Worm (Caenorhabditis elegans): Measurements from ENCODE around the gene pals-37.

pals-37 gene

ce11 chrV:12455695-12456094, 14.4 kb upstream of the pals-37 start:
- TF ChIP-seq sea-1 (GFP tag; conservative IDR thresholded peaks at IDR 0.05) (no peak), hmg-4 (GFP tag; optimal IDR thresholded peaks at IDR 0.05) (no peak), tra-4 (tag; optimal IDR thresholded peaks at IDR 0.05) (no peak), tbx-11 (GFP tag; IDR thresholded peaks at IDR 0.05) (no peak), F13C5.2 (tag; optimal IDR thresholded peaks at IDR 0.05) (no peak), flt-1 (GFP tag; IDR thresholded peaks at IDR 0.05) (no peak), B0310.2 (tag; optimal IDR thresholded peaks at IDR 0.05) (no peak), ceh-13 (GFP tag; optimal IDR thresholded peaks at IDR 0.05) (no peak), ets-7 (tag; optimal IDR thresholded peaks at IDR 0.05) (no peak), aly-1 (tag; optimal IDR thresholded peaks at IDR 0.05) (no peak), tbx-37 (GFP tag; conservative IDR thresholded peaks at IDR 0.05) (no peak), hnd-1 (tag; optimal IDR thresholded peaks at IDR 0.05) (no peak), scrt-1 (GFP tag; IDR thresholded peaks at IDR 0.05) (no peak), ceh-36 (tag; optimal IDR thresholded peaks at IDR 0.05) (no peak), hmbx-1 (tag; optimal IDR thresholded peaks at IDR 0.05) (no peak)

- TF ChIP-seq scrt-1 (GFP tag; IDR thresholded peaks at IDR 0.05) (no peak), F13C5.2 (tag; optimal IDR thresholded peaks at IDR 0.05) (peak; percentile 17), aly-1 (tag; optimal IDR thresholded peaks at IDR 0.05) (no peak), B0310.2 (tag; optimal IDR thresholded peaks at IDR 0.05) (no peak), ceh-36 (tag; optimal IDR thresholded peaks at IDR 0.05) (no peak), tbx-37 (GFP tag; conservative IDR thresholded peaks at IDR 0.05) (no peak), pes-1 (GFP tag; IDR thresholded peaks at IDR 0.05) (no peak)
Observed at ce11 chrV:12450441-12450840, 9.1 kb upstream of the pals-37 start, which contains the start of gene F28C1.1. Gene F28C1.1, plus strand, starts transcription at chrV:12450805.

ce11 chrV:12449902-12450301, 8.6 kb upstream of the pals-37 start, which contains the start of gene C54D10.10:
Gene C54D10.10, minus strand, starts transcription at chrV:12450002.
- TF ChIP-seq hnd-1 (tag; optimal IDR thresholded peaks at IDR 0.05): no peak
- TF ChIP-seq tbx-11 (GFP tag; IDR thresholded peaks at IDR 0.05): no peak
- no peak for TF ChIP-seq ceh-36 (tag; optimal IDR thresholded peaks at IDR 0.05)
- TF ChIP-seq aly-1 (tag; optimal IDR thresholded peaks at IDR 0.05): no peak
- no peak for TF ChIP-seq B0310.2 (tag; optimal IDR thresholded peaks at IDR 0.05)
- no peak for TF ChIP-seq tbx-37 (GFP tag; conservative IDR thresholded peaks at IDR 0.05)

- no peak for TF ChIP-seq tra-4 (tag; optimal IDR thresholded peaks at IDR 0.05)
- no peak for TF ChIP-seq hnd-1 (tag; optimal IDR thresholded peaks at IDR 0.05)
- no peak for TF ChIP-seq ets-7 (tag; optimal IDR thresholded peaks at IDR 0.05)
- no peak for TF ChIP-seq F13C5.2 (tag; optimal IDR thresholded peaks at IDR 0.05)
- no peak for TF ChIP-seq tbx-11 (GFP tag; IDR thresholded peaks at IDR 0.05)
- no peak for TF ChIP-seq scrt-1 (GFP tag; IDR thresholded peaks at IDR 0.05)
- TF ChIP-seq hmbx-1 (tag; optimal IDR thresholded peaks at IDR 0.05): no peak
- TF ChIP-seq ama-1 (optimal IDR thresholded peaks at IDR 0.05): no peak
- no peak for TF ChIP-seq tbx-37 (GFP tag; conservative IDR thresholded peaks at IDR 0.05)
- no peak for TF ChIP-seq aly-1 (tag; optimal IDR thresholded peaks at IDR 0.05)
- TF ChIP-seq ceh-36 (tag; optimal IDR thresholded peaks at IDR 0.05): no peak
- TF ChIP-seq ceh-13 (GFP tag; optimal IDR thresholded peaks at IDR 0.05): no peak
- no peak for TF ChIP-seq hmg-4 (GFP tag; optimal IDR thresholded peaks at IDR 0.05)
- no peak for TF ChIP-seq flt-1 (GFP tag; IDR thresholded peaks at IDR 0.05)
- TF ChIP-seq B0310.2 (tag; optimal IDR thresholded peaks at IDR 0.05): no peak
- TF ChIP-seq pes-1 (GFP tag; IDR thresholded peaks at IDR 0.05): no peak
- no peak for TF ChIP-seq sea-1 (GFP tag; conservative IDR thresholded peaks at IDR 0.05)
Observed at ce11 chrV:12446895-12447294, 5.6 kb upstream of the pals-37 start, which contains the start of the genes pals-38 and C54D10.9. Gene pals-38, minus strand, starts transcription at chrV:12446995. Gene C54D10.9, plus strand, starts transcription at chrV:12447153.

ce11 chrV:12443754-12444153, 2.4 kb upstream of the pals-37 start, which contains the start of gene pals-39:
Gene pals-39, minus strand, starts transcription at chrV:12443854.
- TF ChIP-seq B0310.2 (tag; optimal IDR thresholded peaks at IDR 0.05) (no peak), hmg-4 (GFP tag; optimal IDR thresholded peaks at IDR 0.05) (no peak), ceh-36 (tag; optimal IDR thresholded peaks at IDR 0.05) (no peak), ama-1 (optimal IDR thresholded peaks at IDR 0.05) (no peak)

- TF ChIP-seq aly-1 (tag; optimal IDR thresholded peaks at IDR 0.05): no peak
Observed at ce11 chrV:12433717-12434116, 7.6 kb downstream of the pals-37 start, which contains the start of gene srh-25. Gene srh-25, minus strand, starts transcription at chrV:12433817.

ce11 chrV:12433105-12433504, 8.2 kb downstream of the pals-37 start:
- no peak for TF ChIP-seq tbx-11 (GFP tag; IDR thresholded peaks at IDR 0.05)
- no peak for TF ChIP-seq ceh-36 (tag; optimal IDR thresholded peaks at IDR 0.05)

- no peak for TF ChIP-seq flt-1 (GFP tag; IDR thresholded peaks at IDR 0.05)
- TF ChIP-seq hmbx-1 (tag; optimal IDR thresholded peaks at IDR 0.05): no peak
- TF ChIP-seq hmg-4 (GFP tag; optimal IDR thresholded peaks at IDR 0.05): no peak
- TF ChIP-seq sea-1 (GFP tag; conservative IDR thresholded peaks at IDR 0.05): no peak
- TF ChIP-seq pes-1 (GFP tag; IDR thresholded peaks at IDR 0.05): no peak
Observed at ce11 chrV:12432111-12432510, 9.2 kb downstream of the pals-37 start, which contains the start of gene C54D10.13. Gene C54D10.13, minus strand, starts transcription at chrV:12432289.

- TF ChIP-seq ceh-13 (GFP tag; optimal IDR thresholded peaks at IDR 0.05) (no peak), aly-1 (tag; optimal IDR thresholded peaks at IDR 0.05) (no peak), tbx-11 (GFP tag; IDR thresholded peaks at IDR 0.05) (no peak)
Observed at ce11 chrV:12429039-12429438, 12.3 kb downstream of the pals-37 start, which contains the start of gene C54D10.5. Gene C54D10.5, plus strand, starts transcription at chrV:12429339.
